Fruit fly (Drosophila melanogaster) whole organism, adult: ENCODE results near the gene CG10340.

Source experiments
- CG14711 ChIP-seq: fragments of 200-800 bp; sonication (Bioruptor generic); optimal IDR thresholded peaks from 2 replicates; lab custom pipeline; 2018; ENCODE audit warnings: missing biosample characterization, mild to moderate bottlenecking, missing genetic modification characterization, moderate library complexity
- CG1620 ChIP-seq: fragments of 200-800 bp; sonication (Bioruptor generic); optimal IDR thresholded peaks from 2 replicates; lab custom pipeline; 2016; ENCODE audit warnings: missing biosample characterization, missing genetic modification characterization
- CG5204 ChIP-seq: fragments of 200-800 bp; sonication (Bioruptor generic); optimal IDR thresholded peaks from 2 replicates; lab custom pipeline; 2016; ENCODE audit warnings: missing biosample characterization, missing genetic modification characterization
- CG7101 ChIP-seq: fragments of 200-800 bp; sonication (Bioruptor generic); optimal IDR thresholded peaks from 2 replicates; lab custom pipeline; 2018; ENCODE audit warnings: missing biosample characterization, mild to moderate bottlenecking, missing genetic modification characterization, moderate library complexity
- Hr96 ChIP-seq: fragments of 200-800 bp; sonication (Bioruptor generic); optimal IDR thresholded peaks from 2 replicates; lab custom pipeline; 2016; ENCODE audit warnings: missing biosample characterization, missing genetic modification characterization
- Mnt ChIP-seq: fragments of 200-800 bp; sonication (Bioruptor generic); optimal IDR thresholded peaks from 2 replicates; lab custom pipeline; 2016; ENCODE audit warnings: missing biosample characterization, mild to moderate bottlenecking, missing genetic modification characterization
- bab1 ChIP-seq: fragments of 200-800 bp; sonication (Bioruptor generic); optimal IDR thresholded peaks from 3 replicates; lab custom pipeline; 2019; ENCODE audit warnings: missing biosample characterization, mild to moderate bottlenecking, missing genetic modification characterization, moderate library complexity
- cic ChIP-seq: fragments of 200-800 bp; sonication (Bioruptor generic); optimal IDR thresholded peaks from 2 replicates; lab custom pipeline; 2017; ENCODE audit warnings: missing biosample characterization, mild to moderate bottlenecking, missing genetic modification characterization, moderate library complexity
- cnc ChIP-seq, 2 experiments: fragments of >200 bp; optimal IDR thresholded peaks; 2 replicates each; lab custom pipeline; 2017
- kay ChIP-seq: fragments of 200-800 bp; sonication (Bioruptor generic); peaks from one replicate; lab custom pipeline; 2016; ENCODE audit warnings: missing biosample characterization, missing genetic modification characterization, borderline replicate concordance
- tj ChIP-seq: fragments of 200-800 bp; sonication (Bioruptor generic); optimal IDR thresholded peaks from 3 replicates; lab custom pipeline; 2017; ENCODE audit warnings: missing biosample characterization, mild to moderate bottlenecking, missing genetic modification characterization, moderate library complexity

DNA sequence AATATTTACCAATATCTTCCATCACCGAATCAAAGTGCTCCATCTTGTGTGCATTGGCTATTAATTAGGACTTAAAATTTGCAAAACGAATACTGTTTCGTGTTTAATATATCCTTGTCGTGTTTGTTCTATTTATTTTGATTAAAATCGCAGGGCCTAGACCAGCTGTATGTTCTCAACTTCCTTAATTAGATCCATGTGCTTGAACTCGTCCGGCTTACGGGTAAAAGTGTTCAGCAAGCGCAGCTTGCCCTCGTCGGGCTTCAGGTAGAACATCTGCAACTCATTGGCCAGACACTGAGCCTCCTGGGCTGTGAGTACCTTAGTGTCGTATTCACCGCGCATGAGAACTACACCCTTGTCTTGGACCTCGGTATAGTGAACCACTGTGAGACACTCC is 891 bp downstream of the CG10340 start, which contains the start of gene CG12783:
- no peak for TF ChIP-seq bab1
- TF ChIP-seq cnc (optimal IDR thresholded peaks at IDR 0.05; lab: Kevin White, UChicago): no peak
- TF ChIP-seq cic: no peak
- no peak for TF ChIP-seq CG5204
- no peak for TF ChIP-seq CG14711 (tag; lab: Kevin White, UChicago)
- no peak for TF ChIP-seq Hr96
- no peak for TF ChIP-seq CG7101 (tag; lab: Kevin White, UChicago)
- no peak for TF ChIP-seq Mnt
- TF ChIP-seq tj (GFP tag; lab: Kevin White, UChicago): no peak
- no peak for TF ChIP-seq kay (GFP tag; lab: Kevin White, UChicago)
- TF ChIP-seq CG1620 (GFP tag; lab: Kevin White, UChicago): no peak
